Worm (Caenorhabditis elegans) whole organism, early embryonic: ENCODE measurements around the gene mlt-9.

Experiments used
- B0310.2 ChIP-seq: sonication (generic microtip); optimal IDR thresholded peaks from 2 replicates; lab custom pipeline; 2016; ENCODE audit warnings: mild to moderate bottlenecking, missing genetic modification characterization, missing compliant biosample characterization
- F13C5.2 ChIP-seq: sonication (generic microtip); optimal IDR thresholded peaks from 2 replicates; lab custom pipeline; 2017; ENCODE audit warnings: mild to moderate bottlenecking, missing genetic modification characterization, inconsistent platforms, missing compliant biosample characterization
- aly-1 ChIP-seq: sonication (generic microtip); optimal IDR thresholded peaks from 2 replicates; lab custom pipeline; 2016; ENCODE audit warnings: missing genetic modification characterization, missing compliant biosample characterization
- ama-1 ChIP-seq: fragments of 150-350 bp; optimal IDR thresholded peaks from 2 replicates; lab custom pipeline; 2014
- ceh-13 ChIP-seq: fragments of 200-800 bp; sonication (Bioruptor generic); optimal IDR thresholded peaks from 2 replicates; lab custom pipeline; 2018; ENCODE audit warnings: mild to moderate bottlenecking, missing genetic modification characterization, missing compliant biosample characterization
- ceh-36 ChIP-seq: sonication (generic microtip); optimal IDR thresholded peaks from 2 replicates; lab custom pipeline; 2016; ENCODE audit warnings: missing genetic modification characterization, inconsistent platforms, missing compliant biosample characterization
- ets-7 ChIP-seq: sonication (generic microtip); optimal IDR thresholded peaks from 2 replicates; lab custom pipeline; 2016; ENCODE audit warnings: missing genotype, missing genetic modification characterization, missing compliant biosample characterization
- flt-1 ChIP-seq: fragments of 200-800 bp; sonication (Bioruptor generic); IDR thresholded peaks from 2 replicates; pipeline ENCODE4 v1.3.6; 2022; ENCODE audit warnings: missing genetic modification characterization, missing compliant biosample characterization
- hmbx-1 ChIP-seq: sonication (generic microtip); optimal IDR thresholded peaks from 2 replicates; lab custom pipeline; 2016; ENCODE audit warnings: mild to moderate bottlenecking, missing genetic modification characterization, missing compliant biosample characterization
- hmg-4 ChIP-seq: fragments of 200-800 bp; sonication (Bioruptor generic); optimal IDR thresholded peaks from 2 replicates; lab custom pipeline; 2018; ENCODE audit warnings: mild to moderate bottlenecking, missing genetic modification characterization, missing compliant biosample characterization
- hnd-1 ChIP-seq: sonication (generic microtip); optimal IDR thresholded peaks from 2 replicates; lab custom pipeline; 2016; ENCODE audit warnings: missing genetic modification characterization, missing compliant biosample characterization
- pes-1 ChIP-seq: fragments of 200-800 bp; sonication (Bioruptor generic); IDR thresholded peaks from 2 replicates; pipeline ENCODE4 v1.3.6; 2022; ENCODE audit warnings: missing genetic modification reagents, missing genetic modification characterization, missing compliant biosample characterization
- scrt-1 ChIP-seq: fragments of 200-800 bp; sonication (Bioruptor generic); IDR thresholded peaks from 2 replicates; pipeline ENCODE4 v1.3.6; 2022; ENCODE audit warnings: missing genetic modification characterization, missing compliant biosample characterization
- sea-1 ChIP-seq: fragments of 200-800 bp; sonication (Bioruptor generic); conservative IDR thresholded peaks from 2 replicates; pipeline ENCODE4 v1.3.6; 2022; ENCODE audit warnings: missing genetic modification characterization, missing compliant biosample characterization
- tbx-11 ChIP-seq: fragments of 200-800 bp; sonication (Bioruptor generic); IDR thresholded peaks from 2 replicates; pipeline ENCODE4 v1.3.6; 2022; ENCODE audit warnings: missing genetic modification characterization, missing compliant biosample characterization
- tbx-37 ChIP-seq: fragments of 200-800 bp; sonication (Bioruptor generic); conservative IDR thresholded peaks from 2 replicates; pipeline ENCODE4 v1.3.6; 2022; ENCODE audit warnings: missing genetic modification reagents, missing genetic modification characterization, missing compliant biosample characterization
- tra-4 ChIP-seq: sonication (generic microtip); optimal IDR thresholded peaks from 2 replicates; lab custom pipeline; 2017; ENCODE audit warnings: missing genetic modification characterization, missing compliant biosample characterization

mlt-9 gene

DNA sequence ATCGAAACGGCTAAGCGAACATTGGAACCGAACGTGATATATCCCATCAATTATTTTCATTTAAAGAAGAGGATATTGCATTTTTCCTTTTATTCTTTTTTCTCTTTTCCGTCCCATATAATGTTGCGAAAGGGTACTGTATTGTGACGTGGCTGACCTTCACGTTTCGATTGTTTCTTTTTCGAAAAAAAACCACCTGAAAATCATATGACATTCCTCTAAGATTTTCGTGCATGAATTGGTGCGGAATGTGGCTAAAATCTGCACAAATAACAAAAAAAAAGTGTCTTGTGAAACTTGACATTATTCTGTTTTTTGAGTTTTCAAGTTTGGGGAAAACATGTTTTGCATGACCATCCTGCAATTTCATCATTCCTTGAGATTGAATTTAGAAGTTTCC is 29.3 kb downstream of the mlt-9 start:
- TF ChIP-seq tbx-37 (GFP tag; lab: Robert Waterston, UW) (no peak), B0310.2 (tag; lab: Kevin White, UChicago) (no peak), ceh-13 (no peak), ets-7 (tag; lab: Kevin White, UChicago) (no peak), sea-1 (GFP tag; lab: Robert Waterston, UW) (no peak), hnd-1 (tag; lab: Kevin White, UChicago) (no peak), flt-1 (GFP tag; lab: Robert Waterston, UW) (no peak)

- no peak for TF ChIP-seq tbx-11 (GFP tag; lab: Robert Waterston, UW)
These were observed 29.9 kb downstream of the mlt-9 start, which contains the start of the genes H40L08.8, H40L08.2 and H40L08.7 for ce11 chrX:15077597-15078261. Gene H40L08.8, minus strand, starts transcription at chrX:15077633. Gene H40L08.2, minus strand, starts transcription at chrX:15077744. Gene H40L08.7, minus strand, starts transcription at chrX:15077744.

ce11 chrX:15076909-15077308 is 30.7 kb downstream of the mlt-9 start:
- TF ChIP-seq sea-1 (GFP tag; lab: Robert Waterston, UW) (no peak), ceh-13 (no peak), ets-7 (tag; lab: Kevin White, UChicago) (no peak), ama-1 (lab: Kevin White, UChicago) (no peak), tra-4 (tag; lab: Kevin White, UChicago) (no peak), hnd-1 (tag; lab: Kevin White, UChicago) (no peak), hmg-4 (GFP tag; lab: Kevin White, UChicago) (no peak), scrt-1 (GFP tag; lab: Robert Waterston, UW) (no peak)

DNA sequence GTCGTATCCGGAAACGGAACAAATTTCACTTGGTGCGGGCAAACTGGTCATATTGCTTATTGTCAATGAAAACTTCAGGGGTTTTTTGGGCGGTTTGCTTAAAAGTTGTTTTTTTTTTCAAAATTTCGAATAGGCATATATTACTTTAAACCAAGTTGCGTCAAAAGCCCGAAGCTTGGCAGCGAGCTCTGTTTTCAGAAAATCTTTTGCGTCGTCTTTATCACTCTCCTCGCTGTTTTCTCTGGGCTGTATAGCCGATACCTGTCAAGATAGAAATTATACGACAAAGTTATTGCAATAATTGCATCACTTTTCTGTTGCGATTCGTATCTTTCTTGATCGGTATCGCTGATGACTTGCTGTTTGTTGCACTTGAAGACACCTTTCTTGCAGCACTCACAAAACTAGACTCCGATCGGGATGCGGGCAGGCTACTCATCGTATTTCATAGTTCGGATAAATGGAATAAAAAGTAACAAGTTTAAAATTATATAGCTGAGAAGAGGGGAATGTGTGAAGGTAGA is 31.5 kb downstream of the mlt-9 start, which contains the start of the genes H40L08.3 and H40L08.9:
Gene H40L08.3, minus strand, starts transcription at position 51 of the 524 bp plus-strand sequence.
Gene H40L08.9, minus strand, starts transcription at position 439 of the 524 bp plus-strand sequence.
- TF ChIP-seq hnd-1 (tag; lab: Kevin White, UChicago) (no peak), flt-1 (GFP tag; lab: Robert Waterston, UW) (no peak), pes-1 (GFP tag; lab: Robert Waterston, UW) (no peak), B0310.2 (tag; lab: Kevin White, UChicago) (no peak), tra-4 (tag; lab: Kevin White, UChicago) (no peak), aly-1 (tag; lab: Kevin White, UChicago) (no peak), tbx-37 (GFP tag; lab: Robert Waterston, UW) (no peak), tbx-11 (GFP tag; lab: Robert Waterston, UW) (no peak), ama-1 (lab: Kevin White, UChicago) (no peak), ceh-13 (no peak), hmg-4 (GFP tag; lab: Kevin White, UChicago) (no peak), sea-1 (GFP tag; lab: Robert Waterston, UW) (no peak)

DNA sequence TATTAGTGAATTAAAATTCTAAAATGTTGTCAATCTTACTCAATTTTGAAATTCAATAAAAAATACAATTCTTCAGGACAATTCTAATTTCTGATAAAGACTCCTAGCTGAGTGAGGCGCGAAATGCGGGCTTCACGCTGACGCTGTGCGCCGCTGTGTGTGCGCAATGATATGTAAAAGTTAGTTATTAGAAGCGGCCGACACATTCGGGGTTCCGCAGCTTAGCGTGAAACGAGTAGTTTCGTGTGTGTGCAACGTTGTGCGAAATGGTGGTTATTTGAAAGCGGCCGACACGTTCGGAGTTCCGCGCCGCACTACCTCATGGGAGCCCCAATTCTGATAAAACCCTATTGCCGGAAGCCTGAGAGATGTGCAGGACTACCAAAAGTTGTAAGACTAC is 32.4 kb downstream of the mlt-9 start:
- TF ChIP-seq hmg-4 (GFP tag; lab: Kevin White, UChicago) (no peak), hnd-1 (tag; lab: Kevin White, UChicago) (no peak), ets-7 (tag; lab: Kevin White, UChicago) (no peak), F13C5.2 (tag; lab: Kevin White, UChicago) (no peak), aly-1 (tag; lab: Kevin White, UChicago) (no peak), tbx-11 (GFP tag; lab: Robert Waterston, UW) (no peak), tra-4 (tag; lab: Kevin White, UChicago) (no peak), hmbx-1 (no peak), flt-1 (GFP tag; lab: Robert Waterston, UW) (no peak), tbx-37 (GFP tag; lab: Robert Waterston, UW) (no peak), ceh-36 (tag; lab: Kevin White, UChicago) (no peak), sea-1 (GFP tag; lab: Robert Waterston, UW) (no peak), ama-1 (lab: Kevin White, UChicago) (no peak), B0310.2 (tag; lab: Kevin White, UChicago) (no peak), pes-1 (GFP tag; lab: Robert Waterston, UW) (no peak), ceh-13 (no peak)

ce11 chrX:15073479-15073878 is 34.1 kb downstream of the mlt-9 start:
- TF ChIP-seq hmbx-1 (no peak), ets-7 (tag; lab: Kevin White, UChicago) (no peak), ceh-13 (no peak), tbx-37 (GFP tag; lab: Robert Waterston, UW) (no peak), B0310.2 (tag; lab: Kevin White, UChicago) (no peak), tbx-11 (GFP tag; lab: Robert Waterston, UW) (no peak), ama-1 (lab: Kevin White, UChicago) (no peak), flt-1 (GFP tag; lab: Robert Waterston, UW) (no peak), hnd-1 (tag; lab: Kevin White, UChicago) (no peak), F13C5.2 (tag; lab: Kevin White, UChicago) (no peak), sea-1 (GFP tag; lab: Robert Waterston, UW) (no peak), tra-4 (tag; lab: Kevin White, UChicago) (no peak), aly-1 (tag; lab: Kevin White, UChicago) (no peak), scrt-1 (GFP tag; lab: Robert Waterston, UW) (no peak)

ce11 chrX:15072877-15073276 is 34.7 kb downstream of the mlt-9 start:
- TF ChIP-seq sea-1 (GFP tag; lab: Robert Waterston, UW) = no peak
- TF ChIP-seq pes-1 (GFP tag; lab: Robert Waterston, UW) = no peak
